Fruit fly (Drosophila melanogaster) whole organism, embryonic: ENCODE data around the gene CG8326.

ENCODE experiments used
- CG10366 ChIP-seq: fragments of 200-800 bp; sonication (Bioruptor generic); IDR thresholded peaks from 2 replicates; pipeline ENCODE4 v1.3.6; 2022; ENCODE audit warnings: missing biosample characterization, missing genetic modification characterization
- CG11504 ChIP-seq: fragments of 200-800 bp; sonication (Bioruptor generic); optimal IDR thresholded peaks from 3 replicates; lab custom pipeline; 2019; ENCODE audit warnings: missing biosample characterization, mild to moderate bottlenecking, missing genetic modification characterization, moderate library complexity
- CG18619 ChIP-seq: fragments of 200-800 bp; sonication (Bioruptor generic); optimal IDR thresholded peaks from 3 replicates; lab custom pipeline; 2017; ENCODE audit warnings: missing biosample characterization, mild to moderate bottlenecking, missing genetic modification characterization
- CG4707 ChIP-seq: fragments of 200-800 bp; sonication (Bioruptor generic); optimal IDR thresholded peaks from 2 replicates; lab custom pipeline; 2018; ENCODE audit warnings: missing biosample characterization, mild to moderate bottlenecking, missing genetic modification characterization, moderate library complexity
- CG8478 ChIP-seq: fragments of >200 bp; optimal IDR thresholded peaks from 2 replicates; lab custom pipeline; 2018
- Jarid2 ChIP-seq: fragments of 200-800 bp; sonication (Bioruptor generic); optimal IDR thresholded peaks from 3 replicates; lab custom pipeline; 2017; ENCODE audit warnings: mild to moderate bottlenecking, missing biosample characterization, missing genetic modification reagents, missing genetic modification characterization
- crp ChIP-seq, 2 experiments: fragments of 200-800 bp; sonication (Bioruptor generic); optimal IDR thresholded peaks; 2 replicates in 1 of 2; 3 replicates in 1 of 2; lab custom pipeline; 2017; ENCODE audit warnings: missing biosample characterization in 2 of 2, missing genetic modification characterization in 2 of 2, mild to moderate bottlenecking in 1 of 2, moderate library complexity in 1 of 2
- fd96Cb ChIP-seq: fragments of 200-800 bp; sonication (Bioruptor generic); optimal IDR thresholded peaks from 2 replicates; lab custom pipeline; 2018; ENCODE audit warnings: missing biosample characterization, mild to moderate bottlenecking, missing genetic modification characterization, moderate library complexity
- her ChIP-seq: fragments of 200-800 bp; sonication (Bioruptor generic); optimal IDR thresholded peaks from 2 replicates; lab custom pipeline; 2016; ENCODE audit warnings: missing biosample characterization, missing genetic modification characterization
- peb ChIP-seq: fragments of 200-800 bp; sonication (Bioruptor generic); IDR thresholded peaks from 2 replicates; pipeline ENCODE4 v1.3.6; 2022; ENCODE audit warnings: missing biosample characterization, missing genetic modification characterization
- slp2 ChIP-seq: fragments of 200-800 bp; sonication (Bioruptor generic); optimal IDR thresholded peaks from 2 replicates; lab custom pipeline; 2016; ENCODE audit warnings: missing biosample characterization, missing genetic modification characterization
- sqz ChIP-seq: fragments of 200-800 bp; sonication (Bioruptor generic); optimal IDR thresholded peaks from 3 replicates; lab custom pipeline; 2018; ENCODE audit warnings: missing biosample characterization, mild to moderate bottlenecking, missing genetic modification characterization

DNA sequence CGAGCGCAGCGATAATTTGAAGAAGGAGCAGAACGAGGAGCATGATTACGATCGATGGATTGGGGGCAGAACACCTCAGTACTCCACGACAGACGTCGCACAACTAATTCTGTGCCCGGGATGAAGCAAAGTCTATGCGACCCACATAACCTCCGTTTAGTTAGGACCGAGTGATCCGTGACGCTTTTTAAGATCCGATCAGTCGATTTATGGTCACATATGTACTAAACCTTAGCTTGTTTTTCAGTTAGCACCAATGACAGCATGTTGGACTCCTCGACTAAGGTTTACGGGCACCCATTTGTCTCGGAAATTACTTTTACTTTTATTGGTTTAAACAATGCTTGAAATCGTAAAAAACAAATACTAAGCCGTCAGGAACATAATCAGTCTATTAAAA lies 42.5 kb upstream of the CG8326 start, which contains the start of gene CG12990:
- TF ChIP-seq her (GFP tag; lab: Kevin White, UChicago) (no peak), crp (GFP tag; optimal IDR thresholded peaks at IDR 0.05; lab: Kevin White, UChicago) (no peak), fd96Cb (tag; lab: Kevin White, UChicago) (no peak), CG18619 (GFP tag; lab: Kevin White, UChicago) (no peak), slp2 (GFP tag; lab: Kevin White, UChicago) (no peak), CG10366 (no peak), peb (no peak), CG8478 (lab: Kevin White, UChicago) (no peak), sqz (GFP tag; lab: Kevin White, UChicago) (no peak), CG11504 (no peak), Jarid2 (no peak), CG4707 (GFP tag; lab: Kevin White, UChicago) (no peak)
